Worm (Caenorhabditis elegans): ENCODE measurements around the gene ttr-23.

ce11 chrV:10598670-10599154 is 9.1 kb upstream of the ttr-23 start, which contains the start of gene scpl-4:
- TF ChIP-seq skn-1 (tag; optimal IDR thresholded peaks at IDR 0.05) (no peak), mep-1 (tag; optimal IDR thresholded peaks at IDR 0.05) (no peak), mdl-1 (tag; optimal IDR thresholded peaks at IDR 0.05) (no peak), ceh-82 (tag; optimal IDR thresholded peaks at IDR 0.05) (no peak), mab-9 (GFP tag; IDR thresholded peaks at IDR 0.05) (no peak)
